Worm (Caenorhabditis elegans): ENCODE measurements around the gene leo-1.

ce11 chrIV:11363806-11364562 lies 34.8 kb upstream of the leo-1 start:
- no peak for TF ChIP-seq atf-7 (tag; optimal IDR thresholded peaks at IDR 0.05)
- TF ChIP-seq lsy-27 (tag; optimal IDR thresholded peaks at IDR 0.05; ENCODE audit: borderline replicate concordance, insufficient read depth), result no peak
- no peak for TF ChIP-seq nfya-2 (GFP tag; IDR thresholded peaks at IDR 0.05)
- TF ChIP-seq let-607 (tag; optimal IDR thresholded peaks at IDR 0.05), result no peak
- no peak for TF ChIP-seq snpc-4 (GFP tag; optimal IDR thresholded peaks at IDR 0.05)
- TF ChIP-seq snpc-4 (tag; optimal IDR thresholded peaks at IDR 0.05), result no peak
- TF ChIP-seq ceh-100 (GFP tag; IDR thresholded peaks at IDR 0.05), result no peak

Measured in whole organism, young adult.